Worm (Caenorhabditis elegans): ENCODE measurements around the gene M176.10.

DNA sequence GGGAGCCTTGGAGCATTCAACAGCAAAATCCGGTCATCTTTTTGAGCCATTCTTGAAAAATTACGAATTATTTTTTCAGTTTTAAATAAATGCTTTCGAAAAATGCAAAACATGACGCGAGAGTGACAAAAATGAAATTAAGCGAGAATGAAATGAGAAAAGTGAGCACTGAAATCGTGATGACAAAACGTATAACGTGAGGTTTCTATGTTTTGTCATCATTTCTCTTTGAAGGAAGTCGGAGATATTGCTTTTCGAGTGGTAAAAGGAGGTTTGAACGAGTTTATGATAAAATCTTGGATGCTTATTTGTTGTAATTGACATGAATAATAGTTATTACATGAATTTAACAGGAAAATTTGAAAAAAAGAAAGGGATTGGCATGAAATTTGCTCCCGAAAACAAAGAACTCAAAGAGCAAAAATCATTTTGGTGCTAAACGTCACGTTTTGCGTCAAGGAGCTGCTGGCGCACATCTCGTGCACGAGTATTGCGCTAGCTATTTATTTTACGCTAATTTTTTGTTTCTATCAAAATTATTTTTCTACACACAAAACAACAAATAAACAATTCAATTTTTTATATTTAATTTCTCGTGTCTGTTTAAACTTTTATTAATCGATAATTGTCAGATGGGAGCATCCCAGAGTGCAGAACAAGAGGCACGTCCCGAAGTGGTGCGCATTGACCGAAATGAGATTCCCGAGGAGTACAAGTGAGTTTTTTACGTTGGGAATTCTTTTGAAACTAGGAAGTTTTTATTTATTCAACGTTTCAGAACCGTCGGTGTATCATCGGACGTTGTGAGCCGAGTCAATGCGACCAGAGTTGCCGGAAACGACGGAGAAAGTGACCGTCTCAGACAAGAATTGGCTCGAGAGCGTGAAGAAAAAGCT, 9.3 kb downstream of the M176.10 start, which contains the start of the genes gss-1 and chch-3:
- TF ChIP-seq lin-39 (tag; optimal IDR thresholded peaks at IDR 0.05), result no peak
- TF ChIP-seq unc-62 (GFP tag; optimal IDR thresholded peaks at IDR 0.05 in 1 of 2), result peak in 1 of 2 experiments; percentile 81
- no peak for TF ChIP-seq unc-62 (tag; optimal IDR thresholded peaks at IDR 0.05)
- TF ChIP-seq nhr-11 (tag; optimal IDR thresholded peaks at IDR 0.05), result peak; percentile 69
- peak; percentile 93 for TF ChIP-seq aha-1 (tag)
- no peak for TF ChIP-seq ztf-11 (tag; optimal IDR thresholded peaks at IDR 0.05)
- TF ChIP-seq lin-13 (GFP tag; optimal IDR thresholded peaks at IDR 0.05), result no peak
- TF ChIP-seq Y105C5A.15 (GFP tag; IDR thresholded peaks at IDR 0.05), result no peak

All from whole organism, L4 larva.